Worm (Caenorhabditis elegans): ENCODE results near the gene ucr-2.3.

ucr-2.3 gene

ce11 chrIII:833711-834442, 45.8 kb upstream of the ucr-2.3 start (continued):
- TF ChIP-seq snpc-3.4 (tag; optimal IDR thresholded peaks at IDR 0.05), result no peak
- no peak for TF ChIP-seq aptf-2 (GFP tag; conservative IDR thresholded peaks at IDR 0.05)
- 0 out of 2 replicates have a peak, but pooled peaks have one; percentile 37 for TF ChIP-seq hsf-1 (GFP tag; IDR thresholded peaks at IDR 0.05)
- no peak for TF ChIP-seq sea-2 (GFP tag; IDR thresholded peaks at IDR 0.05)
- TF ChIP-seq Y53F4B.3 (GFP tag; IDR thresholded peaks at IDR 0.05), result no peak
- TF ChIP-seq akir-1 (GFP tag; optimal IDR thresholded peaks at IDR 0.05), result no peak
- no peak for TF ChIP-seq sdz-38 (tag; optimal IDR thresholded peaks at IDR 0.05)

ce11 chrIII:834443-834815, 45.2 kb upstream of the ucr-2.3 start:
- TF ChIP-seq lin-40 (tag; optimal IDR thresholded peaks at IDR 0.05), result no peak
- TF ChIP-seq chd-7 (tag; optimal IDR thresholded peaks at IDR 0.05), result no peak
- TF ChIP-seq lin-26 (GFP tag; IDR thresholded peaks at IDR 0.05), result peak; percentile 18; the same call in 1 of the 2 replicates
- peak; percentile 33 for TF ChIP-seq ama-1 (optimal IDR thresholded peaks at IDR 0.05)
- TF ChIP-seq ama-1 (GFP tag; optimal IDR thresholded peaks at IDR 0.05), result no peak
- 0 out of 2 replicates have a peak, but pooled peaks have one; percentile 45 for TF ChIP-seq Y95B8A.8 (GFP tag; IDR thresholded peaks at IDR 0.05)
- TF ChIP-seq Y53G8AR.9 (GFP tag; conservative IDR thresholded peaks at IDR 0.05), result 0 out of 2 replicates have a peak, but pooled peaks have one; percentile 11
- peak; percentile 82 for TF ChIP-seq zfh-2 (GFP tag; conservative IDR thresholded peaks at IDR 0.05)
- TF ChIP-seq egrh-3 (GFP tag; IDR thresholded peaks at IDR 0.05), result peak; percentile 24; the same call in 1 of the 2 replicates
- TF ChIP-seq madf-3 (GFP tag; IDR thresholded peaks at IDR 0.05), result peak; percentile 36; the same call in 1 of the 2 replicates
- no peak for TF ChIP-seq T26A5.8 (tag; optimal IDR thresholded peaks at IDR 0.05)

- TF ChIP-seq lir-1 (GFP tag; conservative IDR thresholded peaks at IDR 0.05) (no peak), Y53G8AR.9 (GFP tag; conservative IDR thresholded peaks at IDR 0.05) (no peak), ama-1 (optimal IDR thresholded peaks at IDR 0.05) (peak; percentile 80), ama-1 (GFP tag; optimal IDR thresholded peaks at IDR 0.05) (no peak), Y56A3A.18 (GFP tag; IDR thresholded peaks at IDR 0.05) (peak; percentile 39; the same call in 1 of the 2 replicates), snpc-1.3 (tag; optimal IDR thresholded peaks at IDR 0.05; ENCODE audit: insufficient read depth) (no peak), snpc-1.1 (tag; optimal IDR thresholded peaks at IDR 0.05; ENCODE audit: insufficient read depth) (no peak), B0019.2 (GFP tag; conservative IDR thresholded peaks at IDR 0.05) (no peak), ceh-79 (tag; optimal IDR thresholded peaks at IDR 0.05) (no peak), attf-6 (GFP tag; IDR thresholded peaks at IDR 0.05) (no peak), madf-8 (GFP tag; conservative IDR thresholded peaks at IDR 0.05) (no peak), attf-5 (GFP tag; optimal IDR thresholded peaks at IDR 0.05) (no peak), die-1 (tag; optimal IDR thresholded peaks at IDR 0.05) (no peak)
Observed at ce11 chrIII:835208-835607, 44.5 kb upstream of the ucr-2.3 start.

- peak; percentile 77; the same call in 1 of the 2 replicates for TF ChIP-seq lir-1 (GFP tag; conservative IDR thresholded peaks at IDR 0.05)
- TF ChIP-seq hmg-1.2 (GFP tag; IDR thresholded peaks at IDR 0.05), result peak; percentile 74
- peak; percentile 84 for TF ChIP-seq ets-4 (GFP tag; optimal IDR thresholded peaks at IDR 0.05)
- TF ChIP-seq ceh-91 (GFP tag; IDR thresholded peaks at IDR 0.05), result no peak
- TF ChIP-seq K11D2.4 (GFP tag; IDR thresholded peaks at IDR 0.05), result peak; percentile 95
- TF ChIP-seq B0336.3 (GFP tag; IDR thresholded peaks at IDR 0.05), result peak; percentile 99
- TF ChIP-seq snpc-4 (GFP tag; optimal IDR thresholded peaks at IDR 0.05), result no peak
- TF ChIP-seq snpc-4 (tag; optimal IDR thresholded peaks at IDR 0.05), result peak in 2 of 4 experiments; percentile 27 to 48
- TF ChIP-seq snpc-3.4 (tag; optimal IDR thresholded peaks at IDR 0.05), result no peak
- peak; percentile 92 for TF ChIP-seq ztf-22 (GFP tag; optimal IDR thresholded peaks at IDR 0.05)
- peak; percentile 83 for TF ChIP-seq cebp-1 (GFP tag; IDR thresholded peaks at IDR 0.05)
- peak; percentile 93 for TF ChIP-seq cebp-1 (tag; optimal IDR thresholded peaks at IDR 0.05)
- TF ChIP-seq dpl-1 (GFP tag; optimal IDR thresholded peaks at IDR 0.05), result no peak
- no peak for TF ChIP-seq snpc-1.1 (tag; optimal IDR thresholded peaks at IDR 0.05; ENCODE audit: insufficient read depth)
- TF ChIP-seq ztf-26 (tag; optimal IDR thresholded peaks at IDR 0.05), result peak; percentile 88
- peak; percentile 98 for TF ChIP-seq nhr-27 (tag; optimal IDR thresholded peaks at IDR 0.05)
- TF ChIP-seq ztf-18 (tag; optimal IDR thresholded peaks at IDR 0.05), result no peak
- no peak for TF ChIP-seq ztf-28 (GFP tag; IDR thresholded peaks at IDR 0.05)
Observed at ce11 chrIII:835713-836278, 43.9 kb upstream of the ucr-2.3 start.
